Worm (Caenorhabditis elegans): ENCODE measurements around the gene mop-25.1.

ce11 chrX:4018566-4019182 lies 6.7 kb downstream of the mop-25.1 start:
- no peak for TF ChIP-seq him-1 (tag; optimal IDR thresholded peaks at IDR 0.05)
- TF ChIP-seq dao-5 (tag; optimal IDR thresholded peaks at IDR 0.05): no peak
